Fruit fly (Drosophila melanogaster): ENCODE measurements around the gene CG42296.

- TF ChIP-seq CG8632 (GFP tag; optimal IDR thresholded peaks at IDR 0.05): no peak
- TF ChIP-seq cyc (GFP tag; optimal IDR thresholded peaks at IDR 0.05): no peak
- no peak for TF ChIP-seq Ets96B (tag; optimal IDR thresholded peaks at IDR 0.05)
- no peak for TF ChIP-seq Sox102F (GFP tag; optimal IDR thresholded peaks at IDR 0.05)
- TF ChIP-seq CG6792 (GFP tag; optimal IDR thresholded peaks at IDR 0.05): no peak
- no peak for TF ChIP-seq Blimp-1 (GFP tag; optimal IDR thresholded peaks at IDR 0.05)
- TF ChIP-seq achi (GFP tag; optimal IDR thresholded peaks at IDR 0.05): no peak
- peak; percentile 60 for TF ChIP-seq Eip78C (GFP tag)
- no peak for TF ChIP-seq salr (GFP tag; optimal IDR thresholded peaks at IDR 0.05)
- TF ChIP-seq CG11294 (GFP tag; IDR thresholded peaks at IDR 0.05): no peak
- no peak for TF ChIP-seq Sox15 (GFP tag; optimal IDR thresholded peaks at IDR 0.05)
- no peak for TF ChIP-seq Ets21C (GFP tag; optimal IDR thresholded peaks at IDR 0.05)
- TF ChIP-seq pdm3 (GFP tag; optimal IDR thresholded peaks at IDR 0.05): no peak
These were observed 13.0 kb downstream of the CG42296 start for dm6 chr2L:2022823-2023222.

Measured in whole organism, prepupa.